Worm (Caenorhabditis elegans): ENCODE measurements around the gene Y38E10A.33.

Gene Y38E10A.33

ce11 chrII:12659676-12660371 is 19.6 kb downstream of the Y38E10A.33 start (continued):
- TF ChIP-seq nhr-48 (tag; optimal IDR thresholded peaks at IDR 0.05) (no peak), ceh-62 (tag; optimal IDR thresholded peaks at IDR 0.05) (no peak), F10B5.3 (tag; optimal IDR thresholded peaks at IDR 0.05) (no peak), Y75B8A.6 (GFP tag; IDR thresholded peaks at IDR 0.05) (no peak), vab-7 (GFP tag; IDR thresholded peaks at IDR 0.05) (0 out of 2 replicates have a peak, but pooled peaks have one; percentile 14), ama-1 (optimal IDR thresholded peaks at IDR 0.05) (no peak), ztf-7 (tag; optimal IDR thresholded peaks at IDR 0.05) (no peak), Y5F2A.4 (GFP tag; optimal IDR thresholded peaks at IDR 0.05) (no peak), tag-97 (GFP tag; IDR thresholded peaks at IDR 0.05) (no peak), lsy-2 (tag; optimal IDR thresholded peaks at IDR 0.05) (peak in 1 of 2 experiments; percentile 49), nhr-77 (tag; optimal IDR thresholded peaks at IDR 0.05) (no peak), mep-1 (tag; optimal IDR thresholded peaks at IDR 0.05) (peak; percentile 27), F49E8.2 (tag; optimal IDR thresholded peaks at IDR 0.05; ENCODE audit: borderline replicate concordance) (no peak), Y48G9A.11 (GFP tag; IDR thresholded peaks at IDR 0.05) (no peak), Y105C5A.15 (GFP tag; IDR thresholded peaks at IDR 0.05) (no peak), ceh-20 (GFP tag; IDR thresholded peaks at IDR 0.05) (0 out of 2 replicates have a peak, but pooled peaks have one; percentile 16), nhr-111 (GFP tag; optimal IDR thresholded peaks at IDR 0.05) (no peak), ceh-44 (GFP tag; IDR thresholded peaks at IDR 0.05) (no peak), madf-5 (GFP tag; IDR thresholded peaks at IDR 0.05) (no peak), egl-43 (GFP tag; IDR thresholded peaks at IDR 0.05) (no peak), lin-13 (GFP tag; optimal IDR thresholded peaks at IDR 0.05) (peak; percentile 11), skn-1 (tag; optimal IDR thresholded peaks at IDR 0.05) (no peak), hlh-30 (tag; optimal IDR thresholded peaks at IDR 0.05; ENCODE audit: insufficient read depth) (peak; percentile 50), daf-16 (GFP tag; optimal IDR thresholded peaks at IDR 0.05) (peak in 1 of 2 experiments; percentile 26), daf-16 (tag; optimal IDR thresholded peaks at IDR 0.05) (no peak), lir-3 (tag; optimal IDR thresholded peaks at IDR 0.05) (no peak), zip-11 (GFP tag; IDR thresholded peaks at IDR 0.05) (no peak), unc-130 (GFP tag; optimal IDR thresholded peaks at IDR 0.05) (no peak), egl-27 (tag; optimal IDR thresholded peaks at IDR 0.05) (no peak), arid-1 (GFP tag; conservative IDR thresholded peaks at IDR 0.05) (no peak), pqm-1 (tag; optimal IDR thresholded peaks at IDR 0.05) (no peak), nhr-76 (tag; optimal IDR thresholded peaks at IDR 0.05) (no peak), nhr-42 (GFP tag; IDR thresholded peaks at IDR 0.05) (no peak), nhr-6 (tag; optimal IDR thresholded peaks at IDR 0.05) (no peak), T20F7.1 (GFP tag; optimal IDR thresholded peaks at IDR 0.05) (no peak), dmd-6 (GFP tag; IDR thresholded peaks at IDR 0.05) (no peak), lin-29 (GFP tag; IDR thresholded peaks at IDR 0.05) (no peak), spr-1 (tag; optimal IDR thresholded peaks at IDR 0.05) (no peak), set-16 (GFP tag; IDR thresholded peaks at IDR 0.05) (peak; percentile 15; the same call in 1 of the 2 replicates), nhr-28 (tag; optimal IDR thresholded peaks at IDR 0.05) (peak; percentile 0), madf-9 (GFP tag; conservative IDR thresholded peaks at IDR 0.05) (no peak; the same call in 1 of the 2 replicates)

ce11 chrII:12658409-12658808 is 21.0 kb downstream of the Y38E10A.33 start:
- TF ChIP-seq hmg-1.1 (GFP tag; IDR thresholded peaks at IDR 0.05) (no peak), hlh-11 (tag; optimal IDR thresholded peaks at IDR 0.05) (peak; percentile 9), daf-16 (GFP tag; optimal IDR thresholded peaks at IDR 0.05) (peak in 1 of 2 experiments; percentile 67), daf-16 (tag; optimal IDR thresholded peaks at IDR 0.05) (no peak), nhr-11 (tag; optimal IDR thresholded peaks at IDR 0.05) (peak; percentile 38), hlh-30 (tag; optimal IDR thresholded peaks at IDR 0.05; ENCODE audit: insufficient read depth) (peak; percentile 1)

All from whole organism, L4 larva.